Fruit fly (Drosophila melanogaster): ENCODE results near the gene hid.
A peak's percentile ranks its signal among the peaks of the same experiment; 100 is the strongest.

hid gene

DNA sequence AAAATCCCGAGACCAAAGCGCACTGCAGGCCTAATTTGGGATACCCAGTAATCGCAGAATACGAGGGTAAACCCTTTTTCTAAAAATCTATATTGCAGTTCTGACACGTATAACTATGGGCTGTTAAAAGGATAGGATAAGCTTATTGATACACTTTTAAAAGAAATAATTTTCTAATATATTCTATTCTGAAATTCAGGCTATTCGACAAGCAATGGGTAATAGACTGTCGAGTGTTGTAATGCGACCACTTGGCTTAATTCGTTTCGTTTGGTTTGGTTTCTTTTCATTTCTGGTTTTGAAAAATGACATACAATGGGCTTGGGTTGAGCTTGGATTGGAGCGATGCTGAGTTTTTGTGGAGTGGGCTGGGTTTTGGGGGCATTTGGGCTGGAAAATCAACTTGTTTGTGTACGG, 26.8 kb upstream of the hid start (continued):
- TF ChIP-seq salm (tag; optimal IDR thresholded peaks at IDR 0.05) = peak; percentile 38
- TF ChIP-seq CG4820 (GFP tag; optimal IDR thresholded peaks at IDR 0.05) = peak; percentile 64
- peak; percentile 41 for TF ChIP-seq Six4 (GFP tag; optimal IDR thresholded peaks at IDR 0.05)
- peak; percentile 43 for TF ChIP-seq CG13123 (GFP tag; optimal IDR thresholded peaks at IDR 0.05)
- TF ChIP-seq gcm (GFP tag; optimal IDR thresholded peaks at IDR 0.05) = peak; percentile 78
- TF ChIP-seq CG13296 (GFP tag; optimal IDR thresholded peaks at IDR 0.05) = peak; percentile 40
- peak; percentile 92 for TF ChIP-seq otp (GFP tag; IDR thresholded peaks at IDR 0.05)
- peak; percentile 93 for TF ChIP-seq CG32772 (GFP tag; IDR thresholded peaks at IDR 0.05)
- TF ChIP-seq CG7786 (GFP tag; optimal IDR thresholded peaks at IDR 0.05) = peak; percentile 41
- no peak for TF ChIP-seq lov (optimal IDR thresholded peaks at IDR 0.05)
- TF ChIP-seq lov (GFP tag; IDR thresholded peaks at IDR 0.05) = peak; percentile 93
- no peak for TF ChIP-seq CG7987 (GFP tag; optimal IDR thresholded peaks at IDR 0.05)
- TF ChIP-seq Atf3 (GFP tag; optimal IDR thresholded peaks at IDR 0.05) = peak; percentile 27
- TF ChIP-seq CG17829 (tag; optimal IDR thresholded peaks at IDR 0.05) = peak; percentile 64
- peak; percentile 69 for TF ChIP-seq CG6254 (GFP tag; optimal IDR thresholded peaks at IDR 0.05)
- peak; percentile 89 for TF ChIP-seq CG14050 (GFP tag; IDR thresholded peaks at IDR 0.05)
- peak; percentile 91 for TF ChIP-seq CG10366 (GFP tag; IDR thresholded peaks at IDR 0.05)
- peak; percentile 85 for TF ChIP-seq sens-2 (GFP tag; IDR thresholded peaks at IDR 0.05)
- peak; percentile 16 for TF ChIP-seq CG10462 (GFP tag; optimal IDR thresholded peaks at IDR 0.05)
- no peak for TF ChIP-seq CG1792 (GFP tag; optimal IDR thresholded peaks at IDR 0.05)
- no peak for TF ChIP-seq Scr (GFP tag; IDR thresholded peaks at IDR 0.05; ENCODE audit: partially characterized antibody)
- TF ChIP-seq CG4730 (GFP tag; IDR thresholded peaks at IDR 0.05) = peak; percentile 91
- TF ChIP-seq wdn (GFP tag; IDR thresholded peaks at IDR 0.05) = peak; percentile 73
- no peak for TF ChIP-seq disco-r (GFP tag; optimal IDR thresholded peaks at IDR 0.05)
- TF ChIP-seq Dip3 (GFP tag; optimal IDR thresholded peaks at IDR 0.05) = peak; percentile 24
- TF ChIP-seq hbn (GFP tag; IDR thresholded peaks at IDR 0.05; ENCODE audit: partially characterized antibody) = no peak
- peak; percentile 45 for TF ChIP-seq CG4854 (GFP tag; optimal IDR thresholded peaks at IDR 0.05)
- TF ChIP-seq knrl (GFP tag; IDR thresholded peaks at IDR 0.05; ENCODE audit: partially characterized antibody) = no peak
- peak; percentile 48 for TF ChIP-seq Max (GFP tag; optimal IDR thresholded peaks at IDR 0.05)
- TF ChIP-seq CG1603 (tag; optimal IDR thresholded peaks at IDR 0.05) = peak; percentile 70
- no peak; the same call in 1 of the 2 replicates for TF ChIP-seq dan (GFP tag; IDR thresholded peaks at IDR 0.05)
- no peak for TF ChIP-seq shn (GFP tag; optimal IDR thresholded peaks at IDR 0.05)
- no peak for TF ChIP-seq Opbp (GFP tag; IDR thresholded peaks at IDR 0.05; ENCODE audit: partially characterized antibody)
- no peak for TF ChIP-seq ham (GFP tag; IDR thresholded peaks at IDR 0.05)
- TF ChIP-seq CG6683 (GFP tag; optimal IDR thresholded peaks at IDR 0.05) = peak; percentile 13
- peak; percentile 83 for TF ChIP-seq CG11504 (tag; optimal IDR thresholded peaks at IDR 0.05)
- TF ChIP-seq CG7839 (tag; optimal IDR thresholded peaks at IDR 0.05) = peak; percentile 77
- peak; percentile 93 for TF ChIP-seq so (GFP tag; IDR thresholded peaks at IDR 0.05)
- TF ChIP-seq CG15696 (tag; optimal IDR thresholded peaks at IDR 0.05) = no peak
- peak; percentile 41 for TF ChIP-seq NC2β (GFP tag; optimal IDR thresholded peaks at IDR 0.05)
- peak; percentile 47 for TF ChIP-seq CG13775 (GFP tag; optimal IDR thresholded peaks at IDR 0.05)
- TF ChIP-seq CTCF (GFP tag; optimal IDR thresholded peaks at IDR 0.05) = no peak
- peak; percentile 56; the same call in 1 of the 2 replicates for TF ChIP-seq sim (GFP tag; IDR thresholded peaks at IDR 0.05)
- peak; percentile 32 for TF ChIP-seq twi (tag; optimal IDR thresholded peaks at IDR 0.05)
- peak; percentile 83 for TF ChIP-seq onecut (GFP tag; IDR thresholded peaks at IDR 0.05)
- no peak for TF ChIP-seq Dad (GFP tag; optimal IDR thresholded peaks at IDR 0.05)
- peak; percentile 67 for TF ChIP-seq dmrt11E (tag; optimal IDR thresholded peaks at IDR 0.05)
- TF ChIP-seq CG1647 (GFP tag; optimal IDR thresholded peaks at IDR 0.05) = peak; percentile 36
- TF ChIP-seq Neu2 (GFP tag; optimal IDR thresholded peaks at IDR 0.05; ENCODE audit: borderline replicate concordance) = no peak
- TF ChIP-seq B-H1 (GFP tag; IDR thresholded peaks at IDR 0.05) = peak; percentile 85
- no peak for TF ChIP-seq zen2 (GFP tag; IDR thresholded peaks at IDR 0.05; ENCODE audit: partially characterized antibody)
- peak; percentile 93 for TF ChIP-seq H15 (GFP tag; IDR thresholded peaks at IDR 0.05)

Data from whole organism, embryonic.